Worm (Caenorhabditis elegans) whole organism, young adult: ENCODE measurements around the gene T19D7.5.
A peak's percentile ranks its signal among the peaks of the same experiment; 100 is the strongest.

ENCODE experiments used
- B0261.1 ChIP-seq: sonication (generic microtip); optimal IDR thresholded peaks from 2 replicates; lab custom pipeline; 2016; ENCODE audit warnings: mild to moderate bottlenecking, missing genetic modification characterization, moderate library complexity, missing compliant biosample characterization
- F22D6.2 ChIP-seq: sonication (generic microtip); optimal IDR thresholded peaks from 2 replicates; lab custom pipeline; 2016; ENCODE audit warnings: mild to moderate bottlenecking, missing genetic modification characterization, missing compliant biosample characterization
- F23B12.7 ChIP-seq: sonication (generic microtip); optimal IDR thresholded peaks from 2 replicates; lab custom pipeline; 2017; ENCODE audit warnings: missing genetic modification characterization, mild to moderate bottlenecking, missing compliant biosample characterization, antibody characterized with exemption, moderate library complexity; ENCODE audit not compliant: insufficient read depth
- F39B2.1 ChIP-seq: fragments of 200-800 bp; sonication (Bioruptor generic); IDR thresholded peaks from 2 replicates; pipeline ENCODE4 v1.3.6; 2022; ENCODE audit warnings: missing genetic modification reagents, missing genetic modification characterization, missing compliant biosample characterization
- K11D2.4 ChIP-seq: fragments of 200-800 bp; sonication (Bioruptor generic); IDR thresholded peaks from 2 replicates; pipeline ENCODE4 v1.3.6; 2022; ENCODE audit warnings: missing genetic modification reagents, missing genetic modification characterization, missing compliant biosample characterization
- K12H6.12 ChIP-seq: fragments of 200-800 bp; sonication (Bioruptor generic); optimal IDR thresholded peaks from 2 replicates; lab custom pipeline; 2018; ENCODE audit warnings: mild to moderate bottlenecking, missing genetic modification characterization, missing compliant biosample characterization
- T26A5.8 ChIP-seq: sonication (generic microtip); optimal IDR thresholded peaks from 2 replicates; lab custom pipeline; 2016; ENCODE audit warnings: missing genetic modification characterization, missing compliant biosample characterization
- Y56A3A.18 ChIP-seq: fragments of 200-800 bp; sonication (Bioruptor generic); IDR thresholded peaks from 2 replicates; pipeline ENCODE4 v1.3.6; 2022; ENCODE audit warnings: missing genetic modification reagents, missing genetic modification characterization, missing compliant biosample characterization
- akir-1 ChIP-seq: fragments of 200-800 bp; sonication (Bioruptor generic); optimal IDR thresholded peaks from 2 replicates; lab custom pipeline; 2018; ENCODE audit warnings: mild to moderate bottlenecking, missing genetic modification characterization, moderate library complexity, missing compliant biosample characterization
- ama-1 ChIP-seq, 3 experiments: fragments of 150-350 bp in 1 of 3; sonication (generic microtip) in 2 of 3; optimal IDR thresholded peaks; 2 replicates each; lab custom pipeline; 2014 to 2018; ENCODE audit warnings: missing biosample characterization in 2 of 3, missing genetic modification characterization in 2 of 3, missing genetic modification reagents in 2 of 3
- bed-1 ChIP-seq: fragments of 200-800 bp; sonication (Bioruptor generic); IDR thresholded peaks from 2 replicates; pipeline ENCODE4 v1.3.6; 2022; ENCODE audit warnings: missing genetic modification reagents, missing genetic modification characterization, missing compliant biosample characterization
- ccch-3 ChIP-seq: fragments of 200-800 bp; sonication (Bioruptor generic); optimal IDR thresholded peaks from 2 replicates; lab custom pipeline; 2018; ENCODE audit warnings: mild to moderate bottlenecking, missing genetic modification characterization, missing compliant biosample characterization
- cebp-1 ChIP-seq, 2 experiments: fragments of 200-800 bp in 1 of 2; sonication (Bioruptor generic) in 1 of 2; sonication (generic microtip) in 1 of 2; IDR thresholded peaks in 1 of 2; optimal IDR thresholded peaks in 1 of 2; 2 replicates each; pipeline versions ENCODE4 v1.3.6 to Lab custom; 2017 to 2022; ENCODE audit warnings: missing compliant biosample characterization in 2 of 2, missing genetic modification characterization in 2 of 2, mild to moderate bottlenecking in 1 of 2, missing genetic modification reagents in 1 of 2, moderate library complexity in 1 of 2
- cebp-2 ChIP-seq: fragments of 200-800 bp; sonication (Bioruptor generic); IDR thresholded peaks from 2 replicates; pipeline ENCODE4 v1.3.6; 2022; ENCODE audit warnings: missing genetic modification characterization, missing compliant biosample characterization
- ceh-27 ChIP-seq: fragments of 200-800 bp; sonication (Bioruptor generic); optimal IDR thresholded peaks from 2 replicates; lab custom pipeline; 2018; ENCODE audit warnings: mild to moderate bottlenecking, missing genetic modification characterization, moderate library complexity, missing compliant biosample characterization
- ceh-40 ChIP-seq: fragments of 200-800 bp; sonication (Bioruptor generic); IDR thresholded peaks from 2 replicates; pipeline ENCODE4 v1.3.6; 2022; ENCODE audit warnings: missing genetic modification characterization, missing compliant biosample characterization
- hmg-1.2 ChIP-seq: fragments of 200-800 bp; sonication (Bioruptor generic); IDR thresholded peaks from 2 replicates; pipeline ENCODE4 v1.3.6; 2022; ENCODE audit warnings: missing genetic modification reagents, missing genetic modification characterization, missing compliant biosample characterization
- let-607 ChIP-seq, 2 experiments: fragments of 200-800 bp in 1 of 2; sonication (Bioruptor generic) in 1 of 2; sonication (generic microtip) in 1 of 2; optimal IDR thresholded peaks; 2 replicates each; lab custom pipeline; 2016 to 2018; ENCODE audit warnings: mild to moderate bottlenecking in 2 of 2, missing compliant biosample characterization in 2 of 2, missing genetic modification characterization in 2 of 2, moderate library complexity in 2 of 2, missing genotype in 1 of 2
- lin-40 ChIP-seq: sonication (generic microtip); optimal IDR thresholded peaks from 2 replicates; lab custom pipeline; 2016; ENCODE audit warnings: missing genetic modification characterization, mild to moderate bottlenecking, missing compliant biosample characterization, missing genotype, missing genetic modification reagents
- lsl-1 ChIP-seq: fragments of 200-800 bp; sonication (Bioruptor generic); optimal IDR thresholded peaks from 2 replicates; lab custom pipeline; 2018; ENCODE audit warnings: mild to moderate bottlenecking, missing genetic modification characterization, moderate library complexity, missing compliant biosample characterization
- nfyb-1 ChIP-seq: fragments of 200-800 bp; sonication (Bioruptor generic); IDR thresholded peaks from 2 replicates; pipeline ENCODE4 v1.3.6; 2022; ENCODE audit warnings: missing genetic modification reagents, missing genetic modification characterization, missing compliant biosample characterization
- nhr-80 ChIP-seq: sonication (generic microtip); optimal IDR thresholded peaks from 2 replicates; lab custom pipeline; 2016; ENCODE audit warnings: missing genetic modification characterization, missing compliant biosample characterization
- pbrm-1 ChIP-seq: fragments of 200-800 bp; sonication (Bioruptor generic); IDR thresholded peaks from 2 replicates; pipeline ENCODE4 v1.3.6; 2022; ENCODE audit warnings: missing genetic modification reagents, missing genetic modification characterization, missing compliant biosample characterization
- pha-4 ChIP-seq: fragments of 150-350 bp; sonication (generic microtip); optimal IDR thresholded peaks from 2 replicates; lab custom pipeline; 2014; ENCODE audit warnings: missing biosample characterization, missing genetic modification reagents, missing genetic modification characterization
- snpc-1.3 ChIP-seq: sonication (generic microtip); optimal IDR thresholded peaks from 2 replicates; lab custom pipeline; 2017; ENCODE audit warnings: missing genetic modification characterization, mild to moderate bottlenecking, missing compliant biosample characterization, antibody characterized with exemption, moderate library complexity, missing genotype, missing genetic modification reagents; ENCODE audit not compliant: insufficient read depth
- snpc-4 ChIP-seq, 5 experiments: fragments of 150-350 bp in 1 of 5; sonication (generic microtip) in 4 of 5; optimal IDR thresholded peaks; 2 replicates each; lab custom pipeline; 2014 to 2018; ENCODE audit warnings: missing genetic modification characterization in 5 of 5, missing biosample characterization in 3 of 5, antibody characterized with exemption in 2 of 5, mild to moderate bottlenecking in 2 of 5, missing compliant biosample characterization in 2 of 5, missing genotype in 2 of 5, moderate library complexity in 2 of 5, missing genetic modification reagents in 1 of 5
- unc-130 ChIP-seq: sonication (generic microtip); optimal IDR thresholded peaks from 2 replicates; lab custom pipeline; 2016; ENCODE audit warnings: missing genetic modification reagents, missing genetic modification characterization, missing compliant biosample characterization
- unc-62 ChIP-seq: fragments of 150-350 bp; optimal IDR thresholded peaks from 2 replicates; lab custom pipeline; 2014; ENCODE audit warnings: missing biosample characterization, missing genetic modification reagents, missing genetic modification characterization
- zim-3 ChIP-seq: sonication (generic microtip); optimal IDR thresholded peaks from 2 replicates; lab custom pipeline; 2017; ENCODE audit warnings: mild to moderate bottlenecking, missing genetic modification characterization, moderate library complexity, missing compliant biosample characterization
- ztf-22 ChIP-seq: fragments of 200-800 bp; sonication (Bioruptor generic); optimal IDR thresholded peaks from 2 replicates; lab custom pipeline; 2018; ENCODE audit warnings: mild to moderate bottlenecking, missing genetic modification characterization, moderate library complexity, missing compliant biosample characterization

T19D7.5 gene

ce11 chrX:680920-681319, 14.9 kb upstream of the T19D7.5 start, which contains the start of gene T19D7.7 (continued):
- no peak for TF ChIP-seq F22D6.2 (tag; lab: Kevin White, UChicago)
- TF ChIP-seq lsl-1 (GFP tag; lab: Kevin White, UChicago), result no peak

- no peak for TF ChIP-seq Y56A3A.18 (GFP tag; lab: Robert Waterston, UW)
- no peak for TF ChIP-seq unc-62 (GFP tag; lab: Kevin White, UChicago)
- TF ChIP-seq lin-40, result no peak
- TF ChIP-seq, all 124 proteins: peak for 0
Measured at ce11 chrX:671807-672206, 5.8 kb upstream of the T19D7.5 start, which contains the start of gene lgc-32. Gene lgc-32, plus strand, starts transcription at chrX:672107.

ce11 chrX:670603-671002, 4.6 kb upstream of the T19D7.5 start, which contains the start of gene T19D7.6:
Gene T19D7.6, minus strand, starts transcription at chrX:670800.
- TF ChIP-seq unc-62 (GFP tag; lab: Kevin White, UChicago) (peak; percentile 43), nhr-80 (tag; lab: Kevin White, UChicago) (peak; percentile 92), ccch-3 (GFP tag; lab: Kevin White, UChicago) (no peak), T26A5.8 (no peak)

ce11 chrX:661727-662330, 4.2 kb downstream of the T19D7.5 start, which contains the start of gene rund-1:
Gene rund-1, minus strand, starts transcription at chrX:661777.
- TF ChIP-seq cebp-1 (GFP tag; IDR thresholded peaks at IDR 0.05; lab: Robert Waterston, UW) (no peak), cebp-1 (tag; optimal IDR thresholded peaks at IDR 0.05; lab: Kevin White, UChicago) (no peak), ztf-22 (no peak), pbrm-1 (GFP tag; lab: Robert Waterston, UW) (no peak), F39B2.1 (GFP tag; lab: Robert Waterston, UW) (no peak), snpc-4 (GFP tag; optimal IDR thresholded peaks at IDR 0.05; lab: Kevin White, UChicago) (no peak), snpc-4 (tag; optimal IDR thresholded peaks at IDR 0.05; lab: Kevin White, UChicago) (peak in 2 of 4 experiments; percentile 42 to 72), akir-1 (GFP tag; lab: Kevin White, UChicago) (no peak), unc-130 (GFP tag; lab: Kevin White, UChicago) (no peak), nhr-80 (tag; lab: Kevin White, UChicago) (peak; percentile 38), nfyb-1 (GFP tag; lab: Robert Waterston, UW) (no peak), ama-1 (optimal IDR thresholded peaks at IDR 0.05; lab: Kevin White, UChicago) (no peak), ama-1 (GFP tag; optimal IDR thresholded peaks at IDR 0.05; lab: Kevin White, UChicago) (no peak), K11D2.4 (GFP tag; lab: Robert Waterston, UW) (no peak), ceh-27 (no peak), F23B12.7 (tag; lab: Kevin White, UChicago) (peak; percentile 23), snpc-1.3 (no peak), K12H6.12 (tag; lab: Kevin White, UChicago) (peak; percentile 12), cebp-2 (GFP tag; lab: Robert Waterston, UW) (no peak), lin-40 (peak; percentile 36)
- TF ChIP-seq, all 124 proteins: peak for 5

ce11 chrX:655884-656283, 10.1 kb downstream of the T19D7.5 start, which contains the start of gene lpr-7:
Gene lpr-7, plus strand, starts transcription at chrX:656184.
- TF ChIP-seq lsl-1 (GFP tag; lab: Kevin White, UChicago), result no peak
- TF ChIP-seq ceh-40 (GFP tag; lab: Robert Waterston, UW), result no peak
- no peak for TF ChIP-seq let-607 (tag; optimal IDR thresholded peaks at IDR 0.05; lab: Kevin White, UChicago)
- no peak for TF ChIP-seq hmg-1.2 (GFP tag; lab: Robert Waterston, UW)
- no peak for TF ChIP-seq pha-4 (tag; lab: Kevin White, UChicago)
- TF ChIP-seq bed-1 (GFP tag; lab: Robert Waterston, UW), result no peak
- TF ChIP-seq zim-3, result no peak
- no peak for TF ChIP-seq akir-1 (GFP tag; lab: Kevin White, UChicago)
- no peak for TF ChIP-seq B0261.1 (tag; lab: Kevin White, UChicago)
- TF ChIP-seq, all 124 proteins: peak for 0
